Worm (Caenorhabditis elegans): ENCODE data around the gene C07G1.7.

ce11 chrIV:8181404-8181803 lies 30.2 kb downstream of the C07G1.7 start:
- no peak for TF ChIP-seq lin-13 (tag; optimal IDR thresholded peaks at IDR 0.05)
- no peak for TF ChIP-seq elt-3 (tag; optimal IDR thresholded peaks at IDR 0.05)
- TF ChIP-seq blmp-1 (tag; optimal IDR thresholded peaks at IDR 0.05) = no peak
- TF ChIP-seq unc-39 (tag; optimal IDR thresholded peaks at IDR 0.05) = no peak
- no peak for TF ChIP-seq ztf-11 (tag; optimal IDR thresholded peaks at IDR 0.05)

Data from whole organism, mixed stage, embryonic.